Worm (Caenorhabditis elegans): Measurements from ENCODE around the gene ugt-12.

DNA sequence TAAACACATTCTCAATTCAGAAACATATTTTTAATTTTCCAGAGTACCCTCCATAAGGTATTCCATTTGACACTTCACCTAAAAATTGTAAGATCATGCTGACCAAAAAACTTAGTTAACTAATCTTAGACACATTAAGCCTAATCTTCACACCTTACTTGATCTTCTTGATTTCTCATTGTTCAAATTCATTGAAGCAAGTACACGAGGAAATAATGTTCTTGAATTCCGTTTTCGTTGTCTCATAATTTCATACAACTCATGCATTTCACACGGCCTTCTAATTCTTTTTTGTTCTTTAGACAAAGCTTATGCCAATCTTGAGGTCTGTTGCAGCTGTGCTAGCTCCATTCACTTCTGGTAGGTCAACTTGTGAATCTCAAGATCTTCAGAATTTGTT lies 17.4 kb downstream of the ugt-12 start, which contains the start of gene srd-33:
- no peak for TF ChIP-seq nhr-76 (tag; optimal IDR thresholded peaks at IDR 0.05)
- TF ChIP-seq lin-13 (tag; optimal IDR thresholded peaks at IDR 0.05), result no peak
- TF ChIP-seq cnd-1 (tag; optimal IDR thresholded peaks at IDR 0.05), result no peak
- TF ChIP-seq elt-1 (tag; optimal IDR thresholded peaks at IDR 0.05; ENCODE audit: borderline replicate concordance, insufficient read depth), result no peak
- TF ChIP-seq zip-8 (tag; optimal IDR thresholded peaks at IDR 0.05), result no peak
- no peak for TF ChIP-seq mep-1 (tag; optimal IDR thresholded peaks at IDR 0.05)
- no peak for TF ChIP-seq unc-120 (tag; optimal IDR thresholded peaks at IDR 0.05; ENCODE audit: poor library complexity, severe bottlenecking)
- TF ChIP-seq ztf-11 (tag; optimal IDR thresholded peaks at IDR 0.05), result no peak
- no peak for TF ChIP-seq nhr-12 (tag; optimal IDR thresholded peaks at IDR 0.05)
- no peak for TF ChIP-seq elt-3 (tag; optimal IDR thresholded peaks at IDR 0.05)
- no peak for TF ChIP-seq lsy-2 (tag; optimal IDR thresholded peaks at IDR 0.05)
- no peak for TF ChIP-seq sem-2 (GFP tag; optimal IDR thresholded peaks at IDR 0.05)

Data from whole organism, mixed stage, embryonic.